Fruit fly (Drosophila melanogaster): ENCODE results near the gene CG10657.
A peak's percentile ranks its signal among the peaks of the same experiment; 100 is the strongest.

The CG10657 gene

DNA sequence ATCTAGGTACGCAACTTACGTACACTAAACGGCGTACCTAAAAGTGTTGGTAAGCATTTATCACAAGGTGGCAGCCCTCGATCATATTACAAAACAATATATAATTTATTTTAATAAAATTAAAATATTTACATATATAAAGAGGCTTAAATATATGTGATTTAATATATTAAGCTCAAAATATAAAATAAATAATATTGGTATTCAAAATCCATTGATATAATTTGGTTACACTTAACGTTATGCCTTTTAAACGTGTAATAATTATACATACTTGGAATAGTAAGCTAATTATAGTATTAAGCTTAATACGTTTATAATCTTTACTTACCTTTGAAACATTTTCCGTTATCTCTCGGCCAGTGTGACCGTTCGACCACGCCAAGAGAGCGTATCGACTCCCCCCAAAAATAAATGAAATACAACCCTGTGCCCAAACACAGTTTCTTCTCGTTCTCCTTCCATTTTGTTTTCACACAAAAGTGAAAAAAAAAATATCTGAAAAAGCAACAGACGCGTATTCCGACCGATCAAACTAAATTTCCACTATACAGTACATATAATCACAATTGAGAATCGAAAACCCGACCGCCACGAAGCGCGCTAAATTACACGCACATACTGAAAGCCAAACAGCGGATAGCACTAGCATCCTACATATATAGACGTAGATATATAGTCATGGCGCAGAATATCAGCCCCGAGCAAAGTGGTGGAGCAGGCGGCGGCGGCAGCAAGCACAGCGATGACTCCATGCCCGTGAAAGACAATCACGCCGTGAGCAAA is 7.0 kb upstream of the CG10657 start, which contains the start of the genes CG10646 and vih (continued):
- TF ChIP-seq Atf-2 (GFP tag; optimal IDR thresholded peaks at IDR 0.05) (no peak), chif (GFP tag; optimal IDR thresholded peaks at IDR 0.05) (peak in 1 of 2 experiments; percentile 9), tin (GFP tag; optimal IDR thresholded peaks at IDR 0.05) (peak; percentile 62), inv (GFP tag; IDR thresholded peaks at IDR 0.05; ENCODE audit: partially characterized antibody) (no peak), Aef1 (GFP tag; IDR thresholded peaks at IDR 0.05) (no peak), dmrt99B (tag; optimal IDR thresholded peaks at IDR 0.05) (peak; percentile 14), yki (optimal IDR thresholded peaks at IDR 0.05) (no peak), luna (GFP tag; optimal IDR thresholded peaks at IDR 0.05) (no peak), mirr (GFP tag; optimal IDR thresholded peaks at IDR 0.05) (no peak), Med (GFP tag) (peak; percentile 53), org-1 (GFP tag; optimal IDR thresholded peaks at IDR 0.05) (no peak), ftz-f1 (GFP tag; optimal IDR thresholded peaks at IDR 0.05) (peak; percentile 25), CG4328 (GFP tag; optimal IDR thresholded peaks at IDR 0.05) (peak; percentile 51), CG4854 (GFP tag; optimal IDR thresholded peaks at IDR 0.05) (no peak), CG2678 (tag; optimal IDR thresholded peaks at IDR 0.05) (peak; percentile 57), HLHmδ (GFP tag; optimal IDR thresholded peaks at IDR 0.05) (no peak), Ssrp (tag; optimal IDR thresholded peaks at IDR 0.05) (peak; percentile 44), repo (GFP tag; optimal IDR thresholded peaks at IDR 0.05) (no peak), HLH54F (GFP tag; optimal IDR thresholded peaks at IDR 0.05) (peak; percentile 30), C15 (GFP tag; IDR thresholded peaks at IDR 0.05) (no peak), bab2 (GFP tag; optimal IDR thresholded peaks at IDR 0.05) (no peak), E2f1 (GFP tag; IDR thresholded peaks at IDR 0.05) (0 out of 2 replicates have a peak, but pooled peaks have one; percentile 23), eve (GFP tag; optimal IDR thresholded peaks at IDR 0.05) (no peak), CG5180 (GFP tag; optimal IDR thresholded peaks at IDR 0.05) (no peak), Lhr (GFP tag; optimal IDR thresholded peaks at IDR 0.05) (peak; percentile 37), crol (GFP tag; IDR thresholded peaks at IDR 0.05) (no peak), Hmr (GFP tag; optimal IDR thresholded peaks at IDR 0.05) (peak; percentile 68), lbe (GFP tag; optimal IDR thresholded peaks at IDR 0.05) (peak; percentile 32), CG10209 (GFP tag; optimal IDR thresholded peaks at IDR 0.05) (peak; percentile 48), twi (tag; optimal IDR thresholded peaks at IDR 0.05) (no peak), CG2120 (GFP tag; optimal IDR thresholded peaks at IDR 0.05) (peak; percentile 51), pita (GFP tag; optimal IDR thresholded peaks at IDR 0.05) (no peak), CG6765 (GFP tag; optimal IDR thresholded peaks at IDR 0.05) (peak; percentile 17), hb (GFP tag; IDR thresholded peaks at IDR 0.05; ENCODE audit: partially characterized antibody) (no peak), CG15479 (GFP tag; optimal IDR thresholded peaks at IDR 0.05) (no peak), CG18011 (GFP tag; optimal IDR thresholded peaks at IDR 0.05) (no peak), unpg (GFP tag; optimal IDR thresholded peaks at IDR 0.05) (peak; percentile 20), en (GFP tag; optimal IDR thresholded peaks at IDR 0.05) (no peak), CG14710 (tag; optimal IDR thresholded peaks at IDR 0.05) (peak; percentile 82), sens-2 (GFP tag; IDR thresholded peaks at IDR 0.05) (no peak), cad (GFP tag; optimal IDR thresholded peaks at IDR 0.05) (no peak), gsb (GFP tag; IDR thresholded peaks at IDR 0.05) (no peak), lab (GFP tag; optimal IDR thresholded peaks at IDR 0.05) (peak; percentile 57), cas (GFP tag; IDR thresholded peaks at IDR 0.05) (no peak), vnd (GFP tag; IDR thresholded peaks at IDR 0.05; ENCODE audit: partially characterized antibody) (no peak), tx (GFP tag; optimal IDR thresholded peaks at IDR 0.05) (no peak), pzg (GFP tag; optimal IDR thresholded peaks at IDR 0.05) (peak; percentile 73), nerfin-1 (tag; optimal IDR thresholded peaks at IDR 0.05) (peak; percentile 21), H2.0 (GFP tag; IDR thresholded peaks at IDR 0.05) (peak; percentile 31; the same call in 1 of the 2 replicates)

All from whole organism, embryonic.